Fruit fly (Drosophila melanogaster) Kc167 (cell line): ENCODE results near the gene CRIF.

ENCODE experiments used
- Myc ChIP-seq: fragments of >200 bp; optimal IDR thresholded peaks from 2 replicates; lab custom pipeline; 2017; ENCODE audit warnings: missing external identifiers
- Sin3A ChIP-seq: fragments of >200 bp; optimal IDR thresholded peaks from 2 replicates; lab custom pipeline; 2018; ENCODE audit warnings: missing external identifiers
- h ChIP-seq: fragments of >200 bp; optimal IDR thresholded peaks from 3 replicates; lab custom pipeline; 2018; ENCODE audit warnings: missing external identifiers
- insv ChIP-seq: fragments of >200 bp; optimal IDR thresholded peaks from 3 replicates; lab custom pipeline; 2018; ENCODE audit warnings: missing external identifiers
- psq ChIP-seq: fragments of >200 bp; optimal IDR thresholded peaks from 2 replicates; lab custom pipeline; 2017; ENCODE audit warnings: missing external identifiers
- ttk ChIP-seq: sonication (Bioruptor generic); optimal IDR thresholded peaks from 2 replicates; lab custom pipeline; 2017; ENCODE audit warnings: missing external identifiers

- TF ChIP-seq ttk (lab: Kevin White, UChicago) (no peak), psq (lab: Kevin White, UChicago) (no peak), Myc (lab: Kevin White, UChicago) (no peak), h (lab: Kevin White, UChicago) (no peak), insv (lab: Kevin White, UChicago) (no peak), Sin3A (lab: Kevin White, UChicago) (no peak)
These were observed 29.2 kb downstream of the CRIF start, which contains the start of the genes COX8 and VhaM9.7-b for dm6 chr3L:21539245-21540196.
